Worm (Caenorhabditis elegans): ENCODE data around the gene acox-1.6.

- TF ChIP-seq lin-15B (tag; optimal IDR thresholded peaks at IDR 0.05) (no peak), snpc-4 (tag; optimal IDR thresholded peaks at IDR 0.05) (no peak), skn-1 (tag; optimal IDR thresholded peaks at IDR 0.05) (no peak), nhr-25 (tag; optimal IDR thresholded peaks at IDR 0.05) (no peak), nhr-67 (tag; optimal IDR thresholded peaks at IDR 0.05) (no peak)
Observed at ce11 chrX:15848867-15849266, 10.5 kb upstream of the acox-1.6 start.

Data from whole organism, L3 larva.